Worm (Caenorhabditis elegans) whole organism, late embryonic: ENCODE data around the gene C09G9.1.

Experiments
- ama-1 ChIP-seq: fragments of 150-350 bp; optimal IDR thresholded peaks from 2 replicates; lab custom pipeline; 2014
- che-1 ChIP-seq: sonication (generic microtip); optimal IDR thresholded peaks from 2 replicates; lab custom pipeline; 2016; ENCODE audit warnings: mild to moderate bottlenecking, missing genetic modification characterization, missing compliant biosample characterization
- dmd-4 ChIP-seq: sonication (generic microtip); optimal IDR thresholded peaks from 2 replicates; lab custom pipeline; 2016; ENCODE audit warnings: borderline replicate concordance, missing genetic modification characterization, missing compliant biosample characterization
- nfya-1 ChIP-seq: sonication (generic microtip); optimal IDR thresholded peaks from 2 replicates; lab custom pipeline; 2017; ENCODE audit warnings: missing genetic modification characterization, mild to moderate bottlenecking, missing compliant biosample characterization, antibody characterized with exemption, moderate library complexity

DNA sequence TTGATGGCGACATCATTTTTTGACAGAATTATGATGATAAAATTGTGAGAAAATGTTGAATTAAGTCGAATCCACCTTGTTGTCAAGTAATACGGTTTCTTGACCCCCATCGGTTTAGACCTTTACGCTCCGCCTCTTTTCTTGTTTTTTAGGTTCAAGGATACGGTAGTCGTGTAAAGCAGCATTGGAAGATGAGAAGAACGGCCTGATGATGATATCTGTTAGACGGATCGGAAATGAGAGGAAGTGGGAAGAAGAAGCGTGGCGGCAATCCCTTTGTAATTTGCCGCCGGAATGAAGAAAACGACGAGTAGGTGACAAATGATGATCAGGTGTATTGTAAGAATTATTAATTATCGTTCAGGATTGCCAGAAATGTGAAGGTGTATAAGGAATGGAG lies 14.5 kb upstream of the C09G9.1 start, which contains the start of gene npax-4:
- no peak for TF ChIP-seq ama-1 (lab: Kevin White, UChicago)
- no peak for TF ChIP-seq che-1 (tag; lab: Kevin White, UChicago)
- TF ChIP-seq dmd-4 = no peak
- TF ChIP-seq nfya-1 (tag; lab: Kevin White, UChicago) = no peak
